Worm (Caenorhabditis elegans): ENCODE results near the gene sto-5.

sto-5 gene

ce11 chrX:16799065-16799663 lies 26.1 kb downstream of the sto-5 start (continued):
- TF ChIP-seq nhr-90 (tag; optimal IDR thresholded peaks at IDR 0.05) = no peak
- TF ChIP-seq snpc-4 (GFP tag; optimal IDR thresholded peaks at IDR 0.05) = no peak
- peak in 1 of 4 experiments; percentile 38 for TF ChIP-seq snpc-4 (tag; optimal IDR thresholded peaks at IDR 0.05)
- peak; percentile 40; the same call in 1 of the 2 replicates for TF ChIP-seq nfyb-1 (GFP tag; IDR thresholded peaks at IDR 0.05)
- TF ChIP-seq ZK185.1 (tag; optimal IDR thresholded peaks at IDR 0.05; ENCODE audit: poor library complexity, severe bottlenecking) = peak; percentile 3
- no peak for TF ChIP-seq madf-6 (GFP tag; IDR thresholded peaks at IDR 0.05)
- no peak for TF ChIP-seq mes-4 (tag; optimal IDR thresholded peaks at IDR 0.05)
- peak; percentile 58 for TF ChIP-seq ama-1 (optimal IDR thresholded peaks at IDR 0.05)
- TF ChIP-seq ama-1 (GFP tag; optimal IDR thresholded peaks at IDR 0.05) = no peak
- TF ChIP-seq tbp1 (GFP tag; optimal IDR thresholded peaks at IDR 0.05) = no peak
- TF ChIP-seq lin-26 (GFP tag; IDR thresholded peaks at IDR 0.05) = no peak
- no peak for TF ChIP-seq C06A6.2 (GFP tag; conservative IDR thresholded peaks at IDR 0.05)
- TF ChIP-seq hsf-1 (GFP tag; IDR thresholded peaks at IDR 0.05) = no peak

DNA sequence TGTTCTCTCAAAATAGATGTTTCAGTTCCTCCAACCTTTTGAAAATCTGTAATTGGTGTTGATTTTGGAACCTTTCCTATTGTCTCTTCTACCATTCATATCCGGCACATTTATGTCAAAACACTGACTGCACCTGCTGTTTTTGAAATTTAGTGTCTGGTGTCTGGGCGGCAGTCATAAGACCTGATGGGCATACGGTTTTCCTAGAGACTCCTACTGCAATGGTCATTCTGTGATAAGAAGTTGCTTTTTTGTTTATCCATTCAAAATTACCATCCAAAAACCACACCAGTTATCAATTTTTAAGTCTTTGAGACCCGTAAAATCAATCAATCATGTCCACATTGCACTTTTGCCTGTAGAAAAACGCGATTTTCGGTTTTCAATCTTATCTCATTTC lies 26.6 kb downstream of the sto-5 start:
- TF ChIP-seq atf-7 (tag; optimal IDR thresholded peaks at IDR 0.05) (peak; percentile 4), let-607 (tag; optimal IDR thresholded peaks at IDR 0.05) (peak in 1 of 2 experiments; percentile 28), ztf-22 (GFP tag; optimal IDR thresholded peaks at IDR 0.05) (peak; percentile 52), cebp-2 (GFP tag; IDR thresholded peaks at IDR 0.05) (no peak), nhr-80 (tag; optimal IDR thresholded peaks at IDR 0.05) (peak; percentile 63)

ce11 chrX:16796826-16797225 lies 28.4 kb downstream of the sto-5 start:
- TF ChIP-seq B0336.3 (GFP tag; IDR thresholded peaks at IDR 0.05) = peak; percentile 89
- no peak for TF ChIP-seq hmg-20 (GFP tag; IDR thresholded peaks at IDR 0.05)
- no peak for TF ChIP-seq Y53F4B.3 (GFP tag; IDR thresholded peaks at IDR 0.05)
- TF ChIP-seq hlh-12 (tag; optimal IDR thresholded peaks at IDR 0.05) = no peak
- TF ChIP-seq F57A8.1 (GFP tag; optimal IDR thresholded peaks at IDR 0.05) = no peak
- TF ChIP-seq attf-3 (GFP tag; conservative IDR thresholded peaks at IDR 0.05) = peak; percentile 52; the same call in 1 of the 2 replicates
- TF ChIP-seq tbp1 (GFP tag; optimal IDR thresholded peaks at IDR 0.05) = peak; percentile 59
- TF ChIP-seq aptf-3 (GFP tag; IDR thresholded peaks at IDR 0.05) = no peak
- TF ChIP-seq ztf-26 (tag; optimal IDR thresholded peaks at IDR 0.05) = peak; percentile 90
- TF ChIP-seq cebp-1 (GFP tag; IDR thresholded peaks at IDR 0.05) = peak; percentile 81
- peak; percentile 88 for TF ChIP-seq cebp-1 (tag; optimal IDR thresholded peaks at IDR 0.05)
- TF ChIP-seq ztf-6 (GFP tag; IDR thresholded peaks at IDR 0.05) = no peak
- no peak for TF ChIP-seq ceh-91 (GFP tag; IDR thresholded peaks at IDR 0.05)
- no peak for TF ChIP-seq C17E4.6 (GFP tag; IDR thresholded peaks at IDR 0.05)
- peak; percentile 32 for TF ChIP-seq die-1 (tag; optimal IDR thresholded peaks at IDR 0.05)
- peak; percentile 64 for TF ChIP-seq tlf-1 (GFP tag; optimal IDR thresholded peaks at IDR 0.05)
- TF ChIP-seq ekl-4 (GFP tag; IDR thresholded peaks at IDR 0.05) = peak; percentile 69
- peak; percentile 74 for TF ChIP-seq C06A6.2 (GFP tag; conservative IDR thresholded peaks at IDR 0.05)
- TF ChIP-seq lin-35 (GFP tag; optimal IDR thresholded peaks at IDR 0.05) = peak in 1 of 3 experiments; percentile 56
- TF ChIP-seq sptf-2 (GFP tag; optimal IDR thresholded peaks at IDR 0.05) = no peak
- peak; percentile 71 for TF ChIP-seq atf-7 (tag; optimal IDR thresholded peaks at IDR 0.05)
- peak; percentile 74; the same call in 1 of the 2 replicates for TF ChIP-seq let-526 (GFP tag; IDR thresholded peaks at IDR 0.05)
- no peak for TF ChIP-seq ccch-3 (GFP tag; optimal IDR thresholded peaks at IDR 0.05)
- TF ChIP-seq xnd-1 (tag; optimal IDR thresholded peaks at IDR 0.05) = no peak
- no peak for TF ChIP-seq ceh-40 (GFP tag; IDR thresholded peaks at IDR 0.05)
- no peak for TF ChIP-seq unc-130 (GFP tag; optimal IDR thresholded peaks at IDR 0.05)
- TF ChIP-seq Y67H2A.10 (GFP tag; conservative IDR thresholded peaks at IDR 0.05) = peak; percentile 15; the same call in 1 of the 2 replicates
- peak; percentile 53 for TF ChIP-seq nhr-90 (tag; optimal IDR thresholded peaks at IDR 0.05)
- TF ChIP-seq egrh-3 (GFP tag; IDR thresholded peaks at IDR 0.05) = 0 out of 2 replicates have a peak, but pooled peaks have one; percentile 9
- no peak for TF ChIP-seq egl-18 (GFP tag; IDR thresholded peaks at IDR 0.05)
- TF ChIP-seq nfyb-1 (GFP tag; IDR thresholded peaks at IDR 0.05) = peak; percentile 88
- TF ChIP-seq efl-1 (GFP tag; optimal IDR thresholded peaks at IDR 0.05) = no peak
- no peak for TF ChIP-seq T26A5.8 (tag; optimal IDR thresholded peaks at IDR 0.05)
